Worm (Caenorhabditis elegans): ENCODE measurements around the gene F40F9.3.

DNA sequence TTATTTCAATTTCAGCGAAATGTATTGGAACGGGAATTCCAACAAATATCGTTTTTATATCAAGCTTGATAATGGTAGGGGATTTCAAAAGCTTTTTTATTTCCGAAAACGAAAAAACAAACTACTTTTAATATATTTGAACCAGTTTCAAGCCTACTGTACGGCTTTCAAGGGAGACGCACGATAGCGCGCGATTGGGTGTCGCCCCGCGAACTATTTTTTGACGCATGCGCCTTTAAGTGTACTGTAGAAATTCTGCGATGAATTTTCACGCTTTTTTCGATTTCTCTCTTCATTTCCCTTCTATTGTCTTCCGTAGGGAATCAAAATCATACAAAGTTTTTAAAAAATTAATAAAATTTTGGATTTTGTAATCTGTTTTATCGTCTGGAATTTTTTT is 11.5 kb upstream of the F40F9.3 start:
- no peak for TF ChIP-seq nhr-12 (tag; optimal IDR thresholded peaks at IDR 0.05)
- TF ChIP-seq lsy-2 (tag; optimal IDR thresholded peaks at IDR 0.05), result no peak
- TF ChIP-seq elt-3 (tag; optimal IDR thresholded peaks at IDR 0.05), result no peak
- no peak for TF ChIP-seq fos-1 (tag; optimal IDR thresholded peaks at IDR 0.05)
- no peak for TF ChIP-seq snpc-4 (tag; optimal IDR thresholded peaks at IDR 0.05)
- no peak for TF ChIP-seq elt-1 (tag; optimal IDR thresholded peaks at IDR 0.05)
- TF ChIP-seq unc-39 (tag; optimal IDR thresholded peaks at IDR 0.05), result no peak
- no peak for TF ChIP-seq dmd-4 (tag; optimal IDR thresholded peaks at IDR 0.05)
- TF ChIP-seq ztf-11 (tag; optimal IDR thresholded peaks at IDR 0.05), result no peak
